Worm (Caenorhabditis elegans) whole organism, L3 larva: ENCODE data around the gene ebax-1.

Experiments used
- R02D3.7 ChIP-seq: fragments of 150-350 bp; optimal IDR thresholded peaks from 2 replicates; lab custom pipeline; 2014; ENCODE audit warnings: missing biosample characterization, missing genetic modification characterization
- ZK546.5 ChIP-seq: sonication (generic microtip); optimal IDR thresholded peaks from 2 replicates; lab custom pipeline; 2017; ENCODE audit warnings: missing biosample characterization, missing genetic modification characterization
- ceh-28 ChIP-seq: fragments of 150-350 bp; optimal IDR thresholded peaks from 2 replicates; lab custom pipeline; 2014; ENCODE audit warnings: missing biosample characterization, missing genetic modification reagents, missing genetic modification characterization
- daf-12 ChIP-seq: fragments of 150-350 bp; optimal IDR thresholded peaks from 2 replicates; lab custom pipeline; 2014; ENCODE audit warnings: missing biosample characterization, missing genetic modification reagents, missing genetic modification characterization
- egl-27 ChIP-seq: sonication (generic microtip); optimal IDR thresholded peaks from 4 replicates; lab custom pipeline; 2017; ENCODE audit warnings: missing biosample characterization, missing genetic modification reagents, missing genetic modification characterization
- egl-5 ChIP-seq: fragments of 150-350 bp; optimal IDR thresholded peaks from 2 replicates; lab custom pipeline; 2017; ENCODE audit warnings: missing biosample characterization, missing genetic modification reagents, missing genetic modification characterization, inconsistent platforms
- elt-1 ChIP-seq: fragments of 150-350 bp; optimal IDR thresholded peaks from 2 replicates; lab custom pipeline; 2014; ENCODE audit warnings: missing biosample characterization, missing genetic modification characterization
- elt-2 ChIP-seq: sonication (generic microtip); optimal IDR thresholded peaks from 2 replicates; lab custom pipeline; 2016; ENCODE audit warnings: missing genetic modification reagents, mild to moderate bottlenecking, missing genetic modification characterization, missing compliant biosample characterization
- elt-3 ChIP-seq, 3 experiments: fragments of 150-350 bp in 1 of 3; sonication (generic microtip) in 2 of 3; optimal IDR thresholded peaks; 2 replicates in 2 of 3; 4 replicates in 1 of 3; lab custom pipeline; 2014 to 2017; ENCODE audit warnings: missing biosample characterization in 3 of 3, missing genetic modification characterization in 3 of 3
- eor-1 ChIP-seq, 2 experiments: fragments of 150-350 bp; optimal IDR thresholded peaks; 2 replicates each; lab custom pipeline; 2014 to 2018; ENCODE audit warnings: missing biosample characterization in 2 of 2, missing genetic modification characterization in 2 of 2
- fkh-10 ChIP-seq: sonication (generic microtip); optimal IDR thresholded peaks from 2 replicates; lab custom pipeline; 2017; ENCODE audit warnings: missing biosample characterization, missing genetic modification reagents, missing genetic modification characterization
- fos-1 ChIP-seq: fragments of 150-350 bp; optimal IDR thresholded peaks from 2 replicates; lab custom pipeline; 2014; ENCODE audit warnings: missing biosample characterization, missing genetic modification characterization
- hmg-11 ChIP-seq: sonication (generic microtip); optimal IDR thresholded peaks from 2 replicates; lab custom pipeline; 2016; ENCODE audit warnings: missing genetic modification characterization, missing compliant biosample characterization
- jun-1 ChIP-seq: fragments of 150-350 bp; optimal IDR thresholded peaks from 2 replicates; lab custom pipeline; 2014; ENCODE audit warnings: missing biosample characterization, missing genetic modification reagents, missing genetic modification characterization
- lin-15B ChIP-seq: fragments of 150-350 bp; optimal IDR thresholded peaks from 2 replicates; lab custom pipeline; 2014; ENCODE audit warnings: missing biosample characterization, missing genetic modification characterization
- lin-39 ChIP-seq: fragments of 150-350 bp; optimal IDR thresholded peaks from 2 replicates; lab custom pipeline; 2018; ENCODE audit warnings: missing biosample characterization, missing genetic modification reagents, missing genetic modification characterization
- lsy-12 ChIP-seq: sonication (generic microtip); optimal IDR thresholded peaks from 2 replicates; lab custom pipeline; 2016; ENCODE audit warnings: mild to moderate bottlenecking, missing genetic modification characterization, missing compliant biosample characterization
- nfya-1 ChIP-seq: sonication (generic microtip); optimal IDR thresholded peaks from 2 replicates; lab custom pipeline; 2017; ENCODE audit warnings: missing genetic modification characterization, mild to moderate bottlenecking, missing compliant biosample characterization, antibody characterized with exemption, moderate library complexity; ENCODE audit not compliant: insufficient read depth
- nhr-11 ChIP-seq: fragments of 150-350 bp; optimal IDR thresholded peaks from 2 replicates; lab custom pipeline; 2014; ENCODE audit warnings: missing biosample characterization, missing genetic modification characterization
- nhr-23 ChIP-seq: fragments of 150-350 bp; optimal IDR thresholded peaks from 2 replicates; lab custom pipeline; 2014; ENCODE audit warnings: missing biosample characterization, missing genetic modification reagents, missing genetic modification characterization
- nhr-237 ChIP-seq: fragments of 150-350 bp; optimal IDR thresholded peaks from 2 replicates; lab custom pipeline; 2014; ENCODE audit warnings: missing biosample characterization, missing genetic modification characterization
- nhr-25 ChIP-seq: sonication (generic microtip); optimal IDR thresholded peaks from 2 replicates; lab custom pipeline; 2017; ENCODE audit warnings: missing biosample characterization, missing genetic modification characterization
- nhr-28 ChIP-seq: fragments of 150-350 bp; optimal IDR thresholded peaks from 2 replicates; lab custom pipeline; 2014; ENCODE audit warnings: missing biosample characterization, missing genetic modification characterization
- nhr-43 ChIP-seq: sonication (generic microtip); optimal IDR thresholded peaks from 2 replicates; lab custom pipeline; 2016; ENCODE audit warnings: mild to moderate bottlenecking, missing genetic modification characterization, missing compliant biosample characterization; ENCODE audit not compliant: poor library complexity, severe bottlenecking
- nhr-67 ChIP-seq: fragments of 150-350 bp; optimal IDR thresholded peaks from 2 replicates; lab custom pipeline; 2014; ENCODE audit warnings: missing biosample characterization, missing genetic modification characterization
- nhr-77 ChIP-seq: fragments of 150-350 bp; optimal IDR thresholded peaks from 2 replicates; lab custom pipeline; 2014; ENCODE audit warnings: missing biosample characterization, missing genetic modification characterization
- pha-4 ChIP-seq: fragments of 150-350 bp; optimal IDR thresholded peaks from 2 replicates; lab custom pipeline; 2014; ENCODE audit warnings: missing biosample characterization, missing genetic modification reagents, missing genetic modification characterization
- pqm-1 ChIP-seq: fragments of 150-350 bp; optimal IDR thresholded peaks from 2 replicates; lab custom pipeline; 2017; ENCODE audit warnings: missing biosample characterization, missing genetic modification characterization, inconsistent platforms
- snpc-4 ChIP-seq: fragments of 150-350 bp; optimal IDR thresholded peaks from 2 replicates; lab custom pipeline; 2014; ENCODE audit warnings: missing biosample characterization, missing genetic modification characterization
- tbx-2 ChIP-seq: sonication (generic microtip); optimal IDR thresholded peaks from 2 replicates; lab custom pipeline; 2016; ENCODE audit warnings: mild to moderate bottlenecking, missing genetic modification characterization, missing compliant biosample characterization
- zag-1 ChIP-seq: fragments of 150-350 bp; optimal IDR thresholded peaks from 2 replicates; lab custom pipeline; 2014; ENCODE audit warnings: missing biosample characterization, missing genetic modification characterization
- ztf-11 ChIP-seq: fragments of 150-350 bp; optimal IDR thresholded peaks from 2 replicates; lab custom pipeline; 2014; ENCODE audit warnings: missing biosample characterization, missing genetic modification characterization

Gene ebax-1

DNA sequence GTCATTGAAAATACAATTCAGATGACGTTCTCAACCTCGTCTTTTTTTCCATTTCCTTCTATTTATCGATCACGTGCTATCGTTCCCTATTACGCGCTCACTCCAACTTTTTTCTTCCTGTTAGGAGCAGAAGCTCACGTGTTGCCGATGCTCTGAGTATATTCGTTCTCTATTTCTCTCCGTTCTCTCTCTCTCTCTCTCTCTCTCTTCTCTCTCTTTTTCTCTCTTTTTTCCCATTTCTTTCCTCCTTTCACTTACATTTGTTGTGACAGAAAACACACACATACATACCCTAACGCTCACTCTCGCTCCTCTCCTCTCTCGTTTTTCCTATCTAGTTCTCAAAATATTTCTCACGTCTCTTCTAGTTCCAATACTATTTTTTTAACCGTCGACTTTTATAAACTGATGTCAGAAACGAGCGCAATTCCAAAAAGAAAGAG, 34.4 kb upstream of the ebax-1 start (continued):
- peak; percentile 82 for TF ChIP-seq snpc-4
- TF ChIP-seq pqm-1 (tag; lab: Kevin White, UChicago): peak; percentile 92
- TF ChIP-seq ZK546.5 (tag; lab: Kevin White, UChicago): no peak
- peak; percentile 75 for TF ChIP-seq elt-1 (tag; lab: Kevin White, UChicago)
- TF ChIP-seq nfya-1 (tag; lab: Kevin White, UChicago): peak; percentile 86
- TF ChIP-seq fos-1: peak; percentile 2
- TF ChIP-seq tbx-2 (tag; lab: Kevin White, UChicago): peak; percentile 67
- no peak for TF ChIP-seq eor-1 (tag; optimal IDR thresholded peaks at IDR 0.05; lab: Kevin White, UChicago)
- TF ChIP-seq nhr-77: no peak

DNA sequence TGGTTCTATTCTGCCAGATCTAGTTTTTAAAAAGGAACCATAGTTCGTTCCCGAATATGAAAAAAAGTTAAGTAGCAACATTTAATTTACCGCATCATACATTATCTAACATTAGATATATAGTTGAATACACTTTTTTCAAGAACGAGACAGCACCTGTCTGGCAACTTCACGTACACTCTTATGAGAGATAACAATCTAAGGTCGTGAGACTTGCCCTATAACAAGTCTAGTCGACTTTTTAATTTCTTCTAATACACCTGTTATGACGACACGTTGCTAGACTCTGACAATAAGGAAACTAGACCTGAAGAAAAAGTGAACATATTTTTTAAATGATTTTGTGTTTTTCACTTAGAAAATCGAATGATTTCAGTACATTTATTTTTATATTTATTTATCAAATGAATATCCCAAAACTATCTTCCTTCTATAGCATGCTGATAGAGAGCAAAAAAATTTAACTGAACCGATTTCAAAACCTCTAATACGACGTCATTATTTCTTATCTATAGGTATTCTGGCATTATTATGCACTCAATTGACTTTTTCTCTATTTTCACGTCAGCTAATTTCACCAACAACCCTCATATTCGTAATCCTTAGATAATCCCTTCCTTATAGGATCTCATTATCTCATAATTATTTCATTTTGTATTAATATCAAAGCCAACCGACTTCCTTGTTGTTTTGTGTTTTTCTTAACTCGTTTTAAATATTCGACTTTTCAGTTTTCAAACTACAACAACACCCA, 33.7 kb upstream of the ebax-1 start:
- TF ChIP-seq elt-1 (tag; lab: Kevin White, UChicago): peak; percentile 68
- no peak for TF ChIP-seq ztf-11 (tag; lab: Kevin White, UChicago)
- TF ChIP-seq eor-1 (tag; optimal IDR thresholded peaks at IDR 0.05; lab: Kevin White, UChicago): peak in 1 of 2 experiments; percentile 30
- no peak for TF ChIP-seq nhr-67 (tag; lab: Kevin White, UChicago)
- peak; percentile 12 for TF ChIP-seq pqm-1 (tag; lab: Kevin White, UChicago)
- TF ChIP-seq nhr-25 (tag; lab: Kevin White, UChicago): peak; percentile 36
- no peak for TF ChIP-seq tbx-2 (tag; lab: Kevin White, UChicago)
- TF ChIP-seq jun-1 (tag; lab: Kevin White, UChicago): peak; percentile 32
- TF ChIP-seq elt-2 (tag; lab: Kevin White, UChicago): peak; percentile 59

DNA sequence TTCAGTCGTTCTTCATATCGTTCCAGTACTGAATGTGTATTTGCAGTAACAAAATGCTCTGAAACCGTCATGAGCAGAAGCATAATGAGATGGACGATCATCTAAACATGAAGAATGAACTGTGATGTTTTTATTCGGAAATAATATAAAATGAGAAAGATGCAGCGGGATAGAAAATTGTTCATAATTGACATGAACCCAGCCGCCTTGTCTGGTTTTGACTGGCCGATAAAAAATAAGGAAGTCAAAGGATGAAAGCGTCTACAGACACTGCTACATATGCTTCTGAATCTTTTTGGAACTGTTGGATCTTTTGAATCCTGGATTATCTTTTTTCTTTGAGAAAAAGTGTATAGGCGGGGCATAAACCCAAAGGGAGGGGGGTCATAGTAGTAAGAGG, 27.2 kb upstream of the ebax-1 start, which contains the start of gene F01G10.9:
Gene F01G10.9 (minus strand): TSS at position 101 of the 400 bp plus-strand sequence.
- TF ChIP-seq nhr-11 (tag; lab: Kevin White, UChicago): no peak
- TF ChIP-seq nhr-28 (tag; lab: Kevin White, UChicago): no peak
- TF ChIP-seq ceh-28 (tag; lab: Kevin White, UChicago): no peak
- no peak for TF ChIP-seq nhr-23 (tag; lab: Kevin White, UChicago)
- TF ChIP-seq nhr-25 (tag; lab: Kevin White, UChicago): no peak
- no peak for TF ChIP-seq R02D3.7
- TF ChIP-seq egl-27: no peak
- no peak for TF ChIP-seq eor-1 (tag; optimal IDR thresholded peaks at IDR 0.05; lab: Kevin White, UChicago)
- no peak for TF ChIP-seq ztf-11 (tag; lab: Kevin White, UChicago)
- TF ChIP-seq ZK546.5 (tag; lab: Kevin White, UChicago): no peak
- TF ChIP-seq daf-12 (tag; lab: Kevin White, UChicago): no peak
- no peak for TF ChIP-seq lin-39 (tag; lab: Kevin White, UChicago)
- TF ChIP-seq hmg-11 (tag; lab: Kevin White, UChicago): no peak
- TF ChIP-seq nhr-237 (tag; lab: Kevin White, UChicago): no peak
- no peak for TF ChIP-seq elt-3 (tag; optimal IDR thresholded peaks at IDR 0.05; lab: Kevin White, UChicago)
- no peak for TF ChIP-seq zag-1 (tag; lab: Kevin White, UChicago)
- no peak for TF ChIP-seq egl-5 (tag; lab: Kevin White, UChicago)
- no peak for TF ChIP-seq lin-15B (tag; lab: Kevin White, UChicago)

DNA sequence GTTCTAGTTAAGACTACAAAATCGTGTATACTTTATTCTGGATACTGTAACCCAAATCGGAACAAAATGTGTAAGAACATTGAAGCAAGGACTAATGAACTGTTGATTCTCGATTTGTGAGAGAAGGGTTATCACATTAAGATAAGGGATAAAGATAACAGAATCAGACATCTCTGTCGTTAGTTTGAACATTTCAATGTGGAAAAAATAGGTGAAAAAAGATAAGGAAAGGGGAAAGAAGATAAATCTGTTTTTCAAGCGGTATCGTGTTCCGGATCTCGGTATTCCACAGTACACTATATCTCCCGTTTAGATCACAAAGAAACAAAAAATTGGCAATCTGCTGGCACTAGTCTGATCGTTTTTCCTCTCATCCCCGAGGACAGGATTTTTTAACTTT, 25.7 kb upstream of the ebax-1 start:
- peak; percentile 17 for TF ChIP-seq nhr-43
- peak; percentile 88 for TF ChIP-seq nhr-23 (tag; lab: Kevin White, UChicago)
- no peak for TF ChIP-seq nhr-77
- TF ChIP-seq nhr-25 (tag; lab: Kevin White, UChicago): no peak
- TF ChIP-seq lin-15B (tag; lab: Kevin White, UChicago): no peak
- TF ChIP-seq elt-3 (tag; optimal IDR thresholded peaks at IDR 0.05; lab: Kevin White, UChicago): peak in 2 of 3 experiments; percentile 79 to 95
- peak; percentile 92 for TF ChIP-seq elt-1 (tag; lab: Kevin White, UChicago)

DNA sequence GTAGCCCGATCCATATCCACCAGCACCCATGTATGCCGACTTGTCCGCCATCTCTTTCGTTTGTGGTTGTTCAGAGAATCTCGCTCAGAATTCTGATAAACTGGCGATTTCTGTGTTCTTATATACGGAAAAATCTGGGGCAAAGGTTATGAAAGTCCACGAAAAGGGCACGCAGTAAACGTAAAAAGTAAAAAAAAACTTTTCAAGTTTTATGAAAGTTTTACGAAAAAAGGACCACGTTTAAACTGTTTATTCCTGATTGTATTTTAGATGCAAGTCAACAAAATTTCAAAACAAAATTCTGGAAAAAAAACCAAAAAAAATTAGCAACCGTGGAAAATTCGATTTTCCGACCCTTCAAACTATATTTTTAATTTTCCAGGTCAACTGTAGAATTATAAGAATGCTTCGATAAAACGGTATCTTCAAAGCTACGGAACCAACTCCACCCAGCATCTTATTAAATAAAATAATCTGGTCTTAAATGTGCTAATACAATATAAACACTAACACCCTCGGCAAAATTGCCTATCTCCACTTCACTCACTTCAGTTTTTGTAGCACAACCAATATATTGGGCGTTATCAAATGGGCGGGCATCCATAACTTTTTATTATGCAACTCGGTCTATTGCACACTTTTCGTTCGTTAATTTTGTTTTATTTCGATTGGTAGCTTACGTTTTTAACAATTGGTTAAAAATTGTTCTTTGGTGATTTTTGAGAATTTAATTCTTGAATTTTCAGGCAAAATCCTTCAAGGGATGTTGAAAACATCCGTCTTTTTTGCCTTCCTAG, 17.4 kb upstream of the ebax-1 start, which contains the start of the genes nspd-7 and Y43C5A.2:
Gene nspd-7 (minus strand): TSS at position 51 of the 797 bp plus-strand sequence.
Gene Y43C5A.2 (plus strand): TSS at position 747 of the 797 bp plus-strand sequence.
- TF ChIP-seq lsy-12 (tag; lab: Kevin White, UChicago) (no peak), elt-2 (tag; lab: Kevin White, UChicago) (peak; percentile 69), pqm-1 (tag; lab: Kevin White, UChicago) (peak; percentile 34), snpc-4 (no peak), daf-12 (tag; lab: Kevin White, UChicago) (no peak), pha-4 (tag; lab: Kevin White, UChicago) (peak; percentile 22), ceh-28 (tag; lab: Kevin White, UChicago) (no peak), fkh-10 (GFP tag; lab: Kevin White, UChicago) (no peak), elt-1 (tag; lab: Kevin White, UChicago) (no peak)
